Fruit fly (Drosophila melanogaster): Measurements from ENCODE around the gene CG44098.

CG44098 gene

dm6 chr3R:4804828-4805707 is 32.1 kb upstream of the CG44098 start (continued):
- no peak for TF ChIP-seq Dll (GFP tag; IDR thresholded peaks at IDR 0.05; ENCODE audit: partially characterized antibody)
- peak; percentile 65 for TF ChIP-seq Fer3 (tag; optimal IDR thresholded peaks at IDR 0.05)
- no peak for TF ChIP-seq B-H2 (GFP tag; optimal IDR thresholded peaks at IDR 0.05)
- TF ChIP-seq ato (GFP tag; IDR thresholded peaks at IDR 0.05; ENCODE audit: partially characterized antibody), result 0 out of 2 replicates have a peak, but pooled peaks have one; percentile 8
- no peak for TF ChIP-seq CG17186 (GFP tag; optimal IDR thresholded peaks at IDR 0.05)
- no peak for TF ChIP-seq Hmx (GFP tag; optimal IDR thresholded peaks at IDR 0.05)
- TF ChIP-seq Bdp1 (GFP tag; optimal IDR thresholded peaks at IDR 0.05), result no peak
- no peak for TF ChIP-seq CG1792 (GFP tag; optimal IDR thresholded peaks at IDR 0.05)
- TF ChIP-seq CG13775 (GFP tag; optimal IDR thresholded peaks at IDR 0.05), result peak; percentile 32
- TF ChIP-seq Gsc (GFP tag; IDR thresholded peaks at IDR 0.05), result no peak
- no peak for TF ChIP-seq HmgD (GFP tag; optimal IDR thresholded peaks at IDR 0.05)
- peak; percentile 39 for TF ChIP-seq Deaf1 (tag; optimal IDR thresholded peaks at IDR 0.05)
- TF ChIP-seq lilli (GFP tag; optimal IDR thresholded peaks at IDR 0.05), result no peak
- TF ChIP-seq zen2 (GFP tag; IDR thresholded peaks at IDR 0.05; ENCODE audit: partially characterized antibody), result no peak
- peak; percentile 63 for TF ChIP-seq CG4424 (GFP tag; optimal IDR thresholded peaks at IDR 0.05)
- peak; percentile 57 for TF ChIP-seq fd3F (GFP tag; optimal IDR thresholded peaks at IDR 0.05)
- TF ChIP-seq insv (GFP tag; optimal IDR thresholded peaks at IDR 0.05), result no peak
- TF ChIP-seq Dip2 (GFP tag; IDR thresholded peaks at IDR 0.05), result no peak
- no peak for TF ChIP-seq CG12219 (GFP tag; optimal IDR thresholded peaks at IDR 0.05)
- TF ChIP-seq TFAM (GFP tag; optimal IDR thresholded peaks at IDR 0.05), result no peak
- peak; percentile 38; the same call in 2 of the 3 replicates for TF ChIP-seq B-H1 (GFP tag; IDR thresholded peaks at IDR 0.05)
- TF ChIP-seq Sox102F (GFP tag; optimal IDR thresholded peaks at IDR 0.05), result peak; percentile 83
- peak; percentile 69 for TF ChIP-seq HHEX (GFP tag; optimal IDR thresholded peaks at IDR 0.05)
- no peak for TF ChIP-seq Hr78 (GFP tag; optimal IDR thresholded peaks at IDR 0.05)
- peak; percentile 40 for TF ChIP-seq CG1603 (tag; optimal IDR thresholded peaks at IDR 0.05)
- peak; percentile 36 for TF ChIP-seq Sry-δ (GFP tag; optimal IDR thresholded peaks at IDR 0.05)
- TF ChIP-seq NK7.1 (GFP tag; optimal IDR thresholded peaks at IDR 0.05), result no peak
- TF ChIP-seq dmrt99B (tag; optimal IDR thresholded peaks at IDR 0.05), result peak; percentile 80
- TF ChIP-seq CG2678 (tag; optimal IDR thresholded peaks at IDR 0.05), result peak; percentile 83
- TF ChIP-seq nau (GFP tag; optimal IDR thresholded peaks at IDR 0.05), result no peak
- TF ChIP-seq Hmr (GFP tag; optimal IDR thresholded peaks at IDR 0.05), result peak; percentile 64
- peak; percentile 22 for TF ChIP-seq CG13624 (GFP tag; optimal IDR thresholded peaks at IDR 0.05)
- peak; percentile 28 for TF ChIP-seq CG30431 (GFP tag; optimal IDR thresholded peaks at IDR 0.05)
- no peak for TF ChIP-seq sens-2 (GFP tag; IDR thresholded peaks at IDR 0.05)
- no peak for TF ChIP-seq Usf (GFP tag; optimal IDR thresholded peaks at IDR 0.05)
- no peak for TF ChIP-seq mld (GFP tag; IDR thresholded peaks at IDR 0.05; ENCODE audit: partially characterized antibody)
- no peak for TF ChIP-seq CG8478 (optimal IDR thresholded peaks at IDR 0.05)
- TF ChIP-seq CG13894 (tag; optimal IDR thresholded peaks at IDR 0.05), result peak; percentile 60
- TF ChIP-seq gsb (GFP tag; IDR thresholded peaks at IDR 0.05), result 0 out of 2 replicates have a peak, but pooled peaks have one; percentile 26
- TF ChIP-seq CG43689 (GFP tag; IDR thresholded peaks at IDR 0.05), result 0 out of 2 replicates have a peak, but pooled peaks have one; percentile 44
- TF ChIP-seq sc (optimal IDR thresholded peaks at IDR 0.05), result no peak
- TF ChIP-seq sc (GFP tag; optimal IDR thresholded peaks at IDR 0.05), result peak; percentile 30
- no peak for TF ChIP-seq CG3065 (GFP tag; optimal IDR thresholded peaks at IDR 0.05)
- TF ChIP-seq fu2 (GFP tag; optimal IDR thresholded peaks at IDR 0.05), result no peak
- TF ChIP-seq Ets97D (GFP tag; optimal IDR thresholded peaks at IDR 0.05), result no peak
- peak; percentile 46; the same call in 1 of the 2 replicates for TF ChIP-seq CG9215 (GFP tag; IDR thresholded peaks at IDR 0.05)
- no peak for TF ChIP-seq CG17612 (GFP tag; IDR thresholded peaks at IDR 0.05)
- no peak for TF ChIP-seq Doc3 (GFP tag; IDR thresholded peaks at IDR 0.05; ENCODE audit: partially characterized antibody)
- TF ChIP-seq psq (GFP tag; optimal IDR thresholded peaks at IDR 0.05), result no peak
